Fruit fly (Drosophila melanogaster) whole organism, embryonic: ENCODE measurements around the gene CG34256.

ENCODE experiments used
- CG10267 ChIP-seq: fragments of 200-800 bp; sonication (Bioruptor generic); optimal IDR thresholded peaks from 2 replicates; lab custom pipeline; 2018; ENCODE audit warnings: missing biosample characterization, mild to moderate bottlenecking, missing genetic modification characterization, moderate library complexity
- CG10565 ChIP-seq: fragments of 200-800 bp; sonication (Bioruptor generic); optimal IDR thresholded peaks from 3 replicates; lab custom pipeline; 2016; ENCODE audit warnings: missing biosample characterization, mild to moderate bottlenecking, missing genetic modification characterization
- CG10959 ChIP-seq: fragments of 200-800 bp; sonication (Bioruptor generic); IDR thresholded peaks from 2 replicates; pipeline ENCODE4 v1.3.6; 2022; ENCODE audit warnings: missing biosample characterization, missing genetic modification characterization
- CG13287 ChIP-seq: fragments of 200-800 bp; sonication (Bioruptor generic); IDR thresholded peaks from 2 replicates; pipeline ENCODE4 v1.3.6; 2022; ENCODE audit warnings: missing biosample characterization, missing genetic modification characterization; ENCODE audit not compliant: partially characterized antibody
- CG14014 ChIP-seq: fragments of 200-800 bp; sonication (Bioruptor generic); IDR thresholded peaks from 2 replicates; pipeline ENCODE4 v1.3.6; 2022; ENCODE audit warnings: missing biosample characterization, missing genetic modification characterization
- CG14860 ChIP-seq: fragments of 200-800 bp; sonication (Bioruptor generic); IDR thresholded peaks from 3 replicates; pipeline ENCODE4 v1.3.6; 2022; ENCODE audit warnings: missing biosample characterization, missing genetic modification characterization; ENCODE audit not compliant: partially characterized antibody
- CG15514 ChIP-seq: fragments of 200-800 bp; sonication (Bioruptor generic); optimal IDR thresholded peaks from 3 replicates; lab custom pipeline; 2017; ENCODE audit warnings: missing biosample characterization, missing genetic modification characterization, mild to moderate bottlenecking, moderate library complexity, missing genetic modification reagents
- CG1602 ChIP-seq: fragments of 200-800 bp; sonication (Bioruptor generic); optimal IDR thresholded peaks from 3 replicates; lab custom pipeline; 2016; ENCODE audit warnings: missing biosample characterization, missing genetic modification characterization
- CG2875 ChIP-seq: fragments of 200-800 bp; sonication (Bioruptor generic); optimal IDR thresholded peaks from 2 replicates; lab custom pipeline; 2017; ENCODE audit warnings: missing biosample characterization, mild to moderate bottlenecking, missing genetic modification characterization, missing genetic modification reagents
- CG3065 ChIP-seq: fragments of 200-800 bp; sonication (Bioruptor generic); optimal IDR thresholded peaks from 2 replicates; lab custom pipeline; 2016; ENCODE audit warnings: missing biosample characterization, missing genetic modification characterization
- CG33213 ChIP-seq: fragments of 200-800 bp; sonication (Bioruptor generic); optimal IDR thresholded peaks from 3 replicates; lab custom pipeline; 2016; ENCODE audit warnings: missing biosample characterization, missing genetic modification characterization
- CG3726 ChIP-seq: fragments of 200-800 bp; sonication (Bioruptor generic); IDR thresholded peaks from 3 replicates; pipeline ENCODE4, ENCODE4 v1.3.6; 2022; ENCODE audit warnings: missing biosample characterization, missing genetic modification characterization
- CG6254 ChIP-seq: fragments of 200-800 bp; sonication (Bioruptor generic); optimal IDR thresholded peaks from 3 replicates; lab custom pipeline; 2017; ENCODE audit warnings: mild to moderate bottlenecking, missing biosample characterization, missing genetic modification reagents, missing genetic modification characterization
- CG6791 ChIP-seq: fragments of 200-800 bp; sonication (Bioruptor generic); IDR thresholded peaks from 3 replicates; pipeline ENCODE4 v1.3.6; 2022; ENCODE audit warnings: missing biosample characterization, missing genetic modification characterization; ENCODE audit not compliant: partially characterized antibody
- CG6813 ChIP-seq: fragments of 200-800 bp; sonication (Bioruptor generic); optimal IDR thresholded peaks from 2 replicates; lab custom pipeline; 2017; ENCODE audit warnings: missing biosample characterization, missing genetic modification characterization, mild to moderate bottlenecking, moderate library complexity, missing genetic modification reagents
- CG8388 ChIP-seq: fragments of 200-800 bp; sonication (Bioruptor generic); optimal IDR thresholded peaks from 2 replicates; lab custom pipeline; 2019; ENCODE audit warnings: missing biosample characterization, mild to moderate bottlenecking, missing genetic modification characterization, moderate library complexity
- CG8478 ChIP-seq: fragments of >200 bp; optimal IDR thresholded peaks from 2 replicates; lab custom pipeline; 2018
- CG8944 ChIP-seq: fragments of 200-800 bp; sonication (Bioruptor generic); optimal IDR thresholded peaks from 3 replicates; lab custom pipeline; 2016; ENCODE audit warnings: missing biosample characterization, missing genetic modification characterization
- Dbx ChIP-seq: fragments of 200-800 bp; sonication (Bioruptor generic); IDR thresholded peaks from 3 replicates; pipeline ENCODE4 v1.3.6; 2022; ENCODE audit warnings: missing biosample characterization, missing genetic modification characterization
- Deaf1 ChIP-seq: fragments of 200-800 bp; optimal IDR thresholded peaks from 3 replicates; lab custom pipeline; 2019; ENCODE audit warnings: missing biosample characterization, mild to moderate bottlenecking, missing genetic modification characterization, moderate library complexity
- E2f1 ChIP-seq: fragments of 200-800 bp; sonication (Bioruptor generic); IDR thresholded peaks from 2 replicates; pipeline ENCODE4 v1.3.6; 2022; ENCODE audit warnings: missing biosample characterization, missing genetic modification characterization
- Eip74EF ChIP-seq, 2 experiments: fragments of 200-800 bp in 1 of 2; fragments of >200 bp in 1 of 2; sonication (Bioruptor generic) in 1 of 2; optimal IDR thresholded peaks; 2 replicates each; lab custom pipeline; 2017 to 2019; ENCODE audit warnings: missing biosample characterization in 2 of 2, missing genetic modification characterization in 2 of 2, mild to moderate bottlenecking in 1 of 2, moderate library complexity in 1 of 2
- Ets65A ChIP-seq: fragments of 200-800 bp; sonication (Bioruptor generic); peaks from one replicate; lab custom pipeline; 2016; ENCODE audit warnings: missing biosample characterization, missing genetic modification characterization
- Gug ChIP-seq: fragments of 200-800 bp; sonication (Bioruptor generic); IDR thresholded peaks from 4 replicates; pipeline ENCODE4 v1.3.6; 2022; ENCODE audit warnings: missing biosample characterization, missing genetic modification characterization
- Hmr ChIP-seq: fragments of 200-800 bp; sonication (Bioruptor generic); optimal IDR thresholded peaks from 3 replicates; lab custom pipeline; 2017; ENCODE audit warnings: mild to moderate bottlenecking, missing biosample characterization, missing genetic modification reagents, missing genetic modification characterization
- Hmx ChIP-seq: fragments of 200-800 bp; sonication (Bioruptor generic); optimal IDR thresholded peaks from 2 replicates; lab custom pipeline; 2016; ENCODE audit warnings: missing biosample characterization, missing genetic modification characterization
- Hr39 ChIP-seq: fragments of >200 bp; optimal IDR thresholded peaks from 2 replicates; lab custom pipeline; 2017
- Rfx ChIP-seq: fragments of 200-800 bp; sonication (Bioruptor generic); IDR thresholded peaks from 2 replicates; pipeline ENCODE4 v1.3.6; 2022; ENCODE audit warnings: missing biosample characterization, missing genetic modification characterization
- Vsx1 ChIP-seq: fragments of 200-800 bp; sonication (Bioruptor generic); optimal IDR thresholded peaks from 2 replicates; lab custom pipeline; 2017; ENCODE audit warnings: missing biosample characterization, mild to moderate bottlenecking, missing genetic modification characterization, missing genetic modification reagents
- abd-A ChIP-seq: fragments of 200-800 bp; sonication (Bioruptor generic); optimal IDR thresholded peaks from 3 replicates; lab custom pipeline; 2019; ENCODE audit warnings: missing biosample characterization, mild to moderate bottlenecking, missing genetic modification characterization, moderate library complexity
- cg ChIP-seq: fragments of 200-800 bp; sonication (Bioruptor generic); optimal IDR thresholded peaks from 3 replicates; lab custom pipeline; 2019; ENCODE audit warnings: missing biosample characterization, mild to moderate bottlenecking, missing genetic modification characterization, moderate library complexity
- chinmo ChIP-seq: fragments of 200-800 bp; sonication (Bioruptor generic); IDR thresholded peaks from 4 replicates; pipeline ENCODE4 v1.3.6; 2022; ENCODE audit warnings: missing biosample characterization, missing genetic modification characterization; ENCODE audit not compliant: partially characterized antibody
- ci ChIP-seq: fragments of 200-800 bp; sonication (Bioruptor generic); IDR thresholded peaks from 3 replicates; pipeline ENCODE4 v1.3.6; 2022; ENCODE audit warnings: missing biosample characterization, missing genetic modification characterization
- crp ChIP-seq, 2 experiments: fragments of 200-800 bp; sonication (Bioruptor generic); optimal IDR thresholded peaks; 2 replicates in 1 of 2; 3 replicates in 1 of 2; lab custom pipeline; 2017; ENCODE audit warnings: missing biosample characterization in 2 of 2, missing genetic modification characterization in 2 of 2, mild to moderate bottlenecking in 1 of 2, moderate library complexity in 1 of 2
- en ChIP-seq: fragments of 200-800 bp; sonication (Bioruptor generic); optimal IDR thresholded peaks from 2 replicates; lab custom pipeline; 2016; ENCODE audit warnings: missing biosample characterization, missing genetic modification characterization
- eve ChIP-seq, 2 experiments: fragments of >200 bp; optimal IDR thresholded peaks; 2 replicates each; lab custom pipeline; 2017; ENCODE audit warnings: missing biosample characterization in 2 of 2, missing genetic modification characterization in 2 of 2
- fd64A ChIP-seq: fragments of 200-800 bp; sonication (Bioruptor generic); optimal IDR thresholded peaks from 3 replicates; lab custom pipeline; 2018; ENCODE audit warnings: missing biosample characterization, mild to moderate bottlenecking, missing genetic modification characterization
- hkb ChIP-seq, 2 experiments: fragments of 200-800 bp in 1 of 2; fragments of >200 bp in 1 of 2; sonication (Bioruptor generic) in 1 of 2; IDR thresholded peaks in 1 of 2; optimal IDR thresholded peaks in 1 of 2; 2 replicates each; pipeline versions ENCODE4 v1.3.6 to Lab custom; 2017 to 2022; ENCODE audit warnings: missing biosample characterization in 1 of 2, missing genetic modification characterization in 1 of 2
- knrl ChIP-seq: fragments of 200-800 bp; sonication (Bioruptor generic); IDR thresholded peaks from 3 replicates; pipeline ENCODE4 v1.3.6; 2022; ENCODE audit warnings: missing biosample characterization, missing genetic modification characterization; ENCODE audit not compliant: partially characterized antibody
- oc ChIP-seq: fragments of 200-800 bp; sonication (Bioruptor generic); optimal IDR thresholded peaks from 2 replicates; lab custom pipeline; 2018; ENCODE audit warnings: missing biosample characterization, mild to moderate bottlenecking, missing genetic modification characterization, moderate library complexity
- prd ChIP-seq, 3 experiments: fragments of >200 bp in 2 of 3; fragments of 200-800 bp in 1 of 3; sonication (Bioruptor generic) in 1 of 3; optimal IDR thresholded peaks in 2 of 3; IDR thresholded peaks in 1 of 3; 2 replicates in 2 of 3; 3 replicates in 1 of 3; pipeline versions ENCODE4 v1.3.6 to Lab custom; 2017 to 2022; ENCODE audit warnings: missing biosample characterization in 1 of 3, missing genetic modification characterization in 1 of 3
- scrt ChIP-seq: fragments of 200-800 bp; sonication (Bioruptor generic); optimal IDR thresholded peaks from 2 replicates; lab custom pipeline; 2018; ENCODE audit warnings: missing biosample characterization, mild to moderate bottlenecking, missing genetic modification characterization, moderate library complexity
- stwl ChIP-seq: fragments of 200-800 bp; sonication (Bioruptor generic); optimal IDR thresholded peaks from 3 replicates; lab custom pipeline; 2018; ENCODE audit warnings: missing biosample characterization, mild to moderate bottlenecking, missing genetic modification characterization, moderate library complexity
- ttk ChIP-seq: fragments of 200-800 bp; sonication (Bioruptor generic); IDR thresholded peaks from 2 replicates; pipeline ENCODE4 v2.1.2; 2022; ENCODE audit warnings: missing biosample characterization, missing genetic modification characterization
- vvl ChIP-seq: fragments of 200-800 bp; sonication (Bioruptor generic); IDR thresholded peaks from 2 replicates; pipeline ENCODE4 v1.3.6; 2022; ENCODE audit warnings: missing biosample characterization, missing genetic modification characterization
- zfh1 ChIP-seq: fragments of 200-800 bp; sonication (Bioruptor generic); IDR thresholded peaks from 3 replicates; pipeline ENCODE4 v1.3.6; 2022; ENCODE audit warnings: missing biosample characterization, missing genetic modification characterization

The CG34256 gene

DNA sequence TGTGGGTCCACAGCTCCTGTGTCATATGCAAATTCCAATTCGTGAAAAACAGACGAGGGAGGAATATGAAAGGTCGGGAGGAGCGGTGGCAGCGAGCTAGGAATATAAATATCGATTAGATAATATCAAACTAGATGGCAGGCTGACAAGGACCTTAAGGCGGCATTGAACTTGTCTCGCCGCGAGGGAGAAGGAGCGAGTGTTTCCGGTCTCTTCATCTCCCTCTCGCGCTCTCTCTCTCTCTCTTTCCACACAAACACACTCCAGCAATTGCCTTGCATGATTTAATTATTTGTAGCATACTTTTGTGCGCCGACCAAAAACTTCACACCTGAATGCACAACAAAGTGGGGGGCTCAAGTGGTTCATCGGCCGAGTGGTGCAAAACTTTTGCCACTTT is 42.7 kb downstream of the CG34256 start (continued):
- TF ChIP-seq en (GFP tag; lab: Kevin White, UChicago) (no peak), CG8388 (GFP tag; lab: Kevin White, UChicago) (no peak), eve (GFP tag; optimal IDR thresholded peaks at IDR 0.05; lab: Kevin White, UChicago) (no peak), knrl (no peak), CG1602 (GFP tag; lab: Kevin White, UChicago) (no peak), hkb (optimal IDR thresholded peaks at IDR 0.05; lab: Kevin White, UChicago) (no peak), hkb (GFP tag; IDR thresholded peaks at IDR 0.05; lab: Robert Waterston, UW) (no peak), zfh1 (peak; percentile 48; the same call in 1 of the 3 replicates), CG14014 (GFP tag; lab: Robert Waterston, UW) (no peak), fd64A (GFP tag; lab: Kevin White, UChicago) (no peak), CG8944 (GFP tag; lab: Kevin White, UChicago) (no peak), CG6813 (no peak), Gug (GFP tag; lab: Robert Waterston, UW) (no peak), CG8478 (lab: Kevin White, UChicago) (no peak), CG6791 (GFP tag; lab: Robert Waterston, UW) (no peak), ci (GFP tag; lab: Robert Waterston, UW) (0 out of 3 replicates have a peak, but pooled peaks have one; percentile 32), cg (GFP tag; lab: Kevin White, UChicago) (peak; percentile 18), ttk (GFP tag; lab: Robert Waterston, UW) (0 out of 2 replicates have a peak, but pooled peaks have one; percentile 18), CG10267 (tag; lab: Kevin White, UChicago) (no peak), Hr39 (no peak), CG13287 (GFP tag; lab: Robert Waterston, UW) (no peak), CG14860 (GFP tag; lab: Robert Waterston, UW) (no peak), CG2875 (GFP tag; lab: Kevin White, UChicago) (peak; percentile 19), E2f1 (GFP tag; lab: Robert Waterston, UW) (no peak), stwl (tag; lab: Kevin White, UChicago) (peak; percentile 32), Hmx (GFP tag; lab: Kevin White, UChicago) (no peak), Hmr (no peak), CG6254 (GFP tag; lab: Kevin White, UChicago) (no peak), CG3726 (GFP tag; lab: Robert Waterston, UW) (no peak), oc (tag; lab: Kevin White, UChicago) (no peak), crp (GFP tag; optimal IDR thresholded peaks at IDR 0.05; lab: Kevin White, UChicago) (no peak), Rfx (peak; percentile 25; the same call in 1 of the 2 replicates), CG33213 (GFP tag; lab: Kevin White, UChicago) (no peak), CG10565 (GFP tag; lab: Kevin White, UChicago) (no peak), Eip74EF (GFP tag; optimal IDR thresholded peaks at IDR 0.05; lab: Kevin White, UChicago) (no peak), vvl (GFP tag; lab: Robert Waterston, UW) (no peak; the same call in 1 of the 2 replicates), prd (optimal IDR thresholded peaks at IDR 0.05; lab: Kevin White, UChicago) (no peak), prd (GFP tag; IDR thresholded peaks at IDR 0.05; lab: Robert Waterston, UW) (0 out of 3 replicates have a peak, but pooled peaks have one; percentile 26), Dbx (no peak), CG3065 (GFP tag; lab: Kevin White, UChicago) (no peak), CG10959 (no peak)

- TF ChIP-seq Ets65A (GFP tag; lab: Kevin White, UChicago) = peak; percentile 82
- TF ChIP-seq Deaf1 = peak; percentile 82
- TF ChIP-seq scrt (GFP tag; lab: Kevin White, UChicago) = peak; percentile 46
- peak; percentile 23 for TF ChIP-seq abd-A (tag; lab: Kevin White, UChicago)
- TF ChIP-seq Vsx1 = no peak
- no peak for TF ChIP-seq CG15514 (GFP tag; lab: Kevin White, UChicago)
- TF ChIP-seq chinmo (GFP tag; lab: Robert Waterston, UW) = 0 out of 4 replicates have a peak, but pooled peaks have one; percentile 24
Measured at dm6 chr3L:18945938-18946337, 43.7 kb downstream of the CG34256 start, which contains the start of gene CG32204. Gene CG32204 (minus strand): TSS chr3L:18946038.
